Fruit fly (Drosophila melanogaster): Measurements from ENCODE around the gene Acbp1.

The Acbp1 gene

DNA sequence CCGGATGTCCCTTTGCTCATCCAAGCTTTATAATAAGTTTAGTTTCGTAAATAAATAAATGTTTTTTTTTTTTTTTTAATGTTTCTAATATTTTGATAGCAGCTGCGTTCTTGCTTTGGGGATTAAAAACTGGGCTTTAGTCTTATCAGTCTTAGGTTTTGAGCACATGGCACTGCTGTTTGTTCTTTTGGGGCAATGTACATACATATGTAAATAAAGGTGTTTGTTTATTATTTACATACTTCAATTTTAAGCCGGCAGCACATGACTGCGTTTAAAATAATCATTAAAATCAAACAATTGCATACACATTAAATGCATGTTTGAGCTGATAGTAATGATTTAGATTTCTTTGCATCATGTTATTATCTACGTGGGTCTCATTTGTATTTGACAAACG lies 2.0 kb upstream of the Acbp1 start (continued):
- TF ChIP-seq CG13424 (tag; optimal IDR thresholded peaks at IDR 0.05) (peak; percentile 69), Mrtf (GFP tag; IDR thresholded peaks at IDR 0.05) (peak; percentile 53; the same call in 2 of the 3 replicates), toy (GFP tag; IDR thresholded peaks at IDR 0.05) (no peak), gro (GFP tag; optimal IDR thresholded peaks at IDR 0.05) (no peak), knrl (GFP tag; IDR thresholded peaks at IDR 0.05; ENCODE audit: partially characterized antibody) (no peak), CTCF (GFP tag; optimal IDR thresholded peaks at IDR 0.05) (peak; percentile 40), al (GFP tag; IDR thresholded peaks at IDR 0.05) (no peak), CG5245 (GFP tag; optimal IDR thresholded peaks at IDR 0.05) (peak; percentile 66), bowl (GFP tag; IDR thresholded peaks at IDR 0.05) (no peak), CG6791 (GFP tag; IDR thresholded peaks at IDR 0.05; ENCODE audit: partially characterized antibody) (no peak), caup (GFP tag; optimal IDR thresholded peaks at IDR 0.05; ENCODE audit: severe bottlenecking) (peak; percentile 79), CG17612 (GFP tag; IDR thresholded peaks at IDR 0.05) (0 out of 2 replicates have a peak, but pooled peaks have one; percentile 27), pita (GFP tag; optimal IDR thresholded peaks at IDR 0.05) (no peak), gem (tag; optimal IDR thresholded peaks at IDR 0.05) (peak; percentile 85), CG43689 (GFP tag; IDR thresholded peaks at IDR 0.05) (peak; percentile 41; the same call in 1 of the 2 replicates), CG4424 (GFP tag; optimal IDR thresholded peaks at IDR 0.05) (peak; percentile 71), CG14441 (GFP tag; IDR thresholded peaks at IDR 0.05) (peak; percentile 20; the same call in 1 of the 2 replicates), psq (GFP tag; optimal IDR thresholded peaks at IDR 0.05) (peak; percentile 70), CG4617 (GFP tag; optimal IDR thresholded peaks at IDR 0.05; ENCODE audit: borderline replicate concordance) (peak; percentile 39), stwl (tag; optimal IDR thresholded peaks at IDR 0.05) (peak; percentile 54), Hey (tag; optimal IDR thresholded peaks at IDR 0.05) (peak; percentile 34), Max (GFP tag; optimal IDR thresholded peaks at IDR 0.05) (peak; percentile 85), CG1647 (GFP tag; optimal IDR thresholded peaks at IDR 0.05) (peak; percentile 78), Sox102F (GFP tag; optimal IDR thresholded peaks at IDR 0.05) (peak; percentile 84), org-1 (GFP tag; optimal IDR thresholded peaks at IDR 0.05) (peak; percentile 82), p53 (GFP tag; optimal IDR thresholded peaks at IDR 0.05) (peak; percentile 18), CG7745 (tag; optimal IDR thresholded peaks at IDR 0.05) (peak; percentile 86), cg (GFP tag; optimal IDR thresholded peaks at IDR 0.05) (no peak), z (GFP tag; IDR thresholded peaks at IDR 0.05) (peak; percentile 63; the same call in 1 of the 3 replicates), onecut (GFP tag; IDR thresholded peaks at IDR 0.05) (peak; percentile 85), mirr (GFP tag; optimal IDR thresholded peaks at IDR 0.05) (peak; percentile 39), eyg (GFP tag; optimal IDR thresholded peaks at IDR 0.05) (peak; percentile 61), dimm (GFP tag; IDR thresholded peaks at IDR 0.05) (no peak), HLHmδ (GFP tag; optimal IDR thresholded peaks at IDR 0.05) (peak; percentile 55), CG3281 (GFP tag; optimal IDR thresholded peaks at IDR 0.05) (peak; percentile 53), Oaz (GFP tag; IDR thresholded peaks at IDR 0.05) (no peak), HHEX (GFP tag; optimal IDR thresholded peaks at IDR 0.05) (peak; percentile 83), sob (GFP tag; IDR thresholded peaks at IDR 0.05) (peak; percentile 39; the same call in 1 of the 2 replicates), CG17361 (GFP tag; IDR thresholded peaks at IDR 0.05) (peak; percentile 69; the same call in 2 of the 3 replicates), sna (GFP tag; IDR thresholded peaks at IDR 0.05; ENCODE audit: partially characterized antibody) (no peak), salm (tag; optimal IDR thresholded peaks at IDR 0.05) (peak; percentile 85), ATbp (GFP tag; optimal IDR thresholded peaks at IDR 0.05) (peak; percentile 98), CG6683 (GFP tag; optimal IDR thresholded peaks at IDR 0.05) (peak; percentile 51), C15 (GFP tag; IDR thresholded peaks at IDR 0.05) (0 out of 3 replicates have a peak, but pooled peaks have one; percentile 37), NC2α (GFP tag; optimal IDR thresholded peaks at IDR 0.05) (peak; percentile 77), lov (optimal IDR thresholded peaks at IDR 0.05) (no peak), lov (GFP tag; IDR thresholded peaks at IDR 0.05) (peak; percentile 90), CrebB (tag; optimal IDR thresholded peaks at IDR 0.05) (peak; percentile 84), Dip3 (GFP tag; optimal IDR thresholded peaks at IDR 0.05) (no peak), Ptx1 (GFP tag; IDR thresholded peaks at IDR 0.05) (no peak), H15 (GFP tag; IDR thresholded peaks at IDR 0.05) (peak; percentile 50; the same call in 1 of the 3 replicates)

Measured in whole organism, embryonic.